Fruit fly (Drosophila melanogaster): ENCODE measurements around the gene CG17294.

DNA sequence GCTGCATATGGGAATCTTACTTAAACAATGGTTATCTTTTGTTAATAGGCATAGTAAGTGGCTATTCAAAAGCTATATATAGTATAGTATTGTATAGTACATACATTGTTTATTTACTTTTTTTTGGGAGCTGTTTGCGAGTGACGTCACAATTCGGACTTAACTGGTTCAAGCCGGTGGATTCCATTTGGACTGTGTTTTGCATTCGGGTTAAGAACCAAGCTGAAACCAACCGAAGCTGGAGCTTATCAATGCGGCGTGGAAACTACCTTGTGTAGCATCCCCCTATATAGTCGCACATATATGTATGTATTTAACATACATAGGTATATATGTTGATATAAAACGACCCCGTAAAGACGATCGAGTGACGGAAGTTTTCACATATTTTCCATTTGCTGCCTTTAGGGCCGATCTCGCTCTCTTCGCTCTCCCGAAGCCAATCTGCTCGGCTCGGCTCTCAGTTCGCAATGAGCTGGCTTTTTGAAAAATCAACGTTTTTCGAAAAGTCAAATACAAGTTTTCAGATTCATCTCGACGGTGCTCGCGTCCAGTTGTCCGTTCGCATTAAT is 48.2 kb upstream of the CG17294 start:
- TF ChIP-seq Dll (GFP tag; IDR thresholded peaks at IDR 0.05; ENCODE audit: partially characterized antibody) (no peak), CG15269 (tag; optimal IDR thresholded peaks at IDR 0.05) (no peak), Ets65A (GFP tag) (no peak), pum (GFP tag; optimal IDR thresholded peaks at IDR 0.05) (no peak)
